Fruit fly (Drosophila melanogaster) whole organism, embryonic: ENCODE data around the gene dsx-c73A.
A peak's percentile ranks its signal among the peaks of the same experiment; 100 is the strongest.

Experiments used
- Adf1 ChIP-seq: fragments of 200-800 bp; sonication (Bioruptor generic); IDR thresholded peaks from 2 replicates; pipeline ENCODE4 v1.3.6; 2022; ENCODE audit warnings: missing biosample characterization, missing genetic modification characterization
- Awh ChIP-seq: fragments of 200-800 bp; sonication (Bioruptor generic); IDR thresholded peaks from 2 replicates; pipeline ENCODE4, ENCODE4 v1.3.6; 2022; ENCODE audit warnings: missing biosample characterization, missing genetic modification characterization
- Blimp-1 ChIP-seq: fragments of 200-800 bp; sonication (Bioruptor generic); optimal IDR thresholded peaks from 3 replicates; lab custom pipeline; 2018; ENCODE audit warnings: missing biosample characterization, missing genetic modification characterization, mild to moderate bottlenecking, moderate library complexity, missing genetic modification reagents
- BtbVII ChIP-seq: fragments of 200-800 bp; sonication (Bioruptor generic); optimal IDR thresholded peaks from 3 replicates; lab custom pipeline; 2017; ENCODE audit warnings: missing biosample characterization, mild to moderate bottlenecking, missing genetic modification characterization
- CG12744 ChIP-seq: fragments of 200-800 bp; sonication (Bioruptor generic); optimal IDR thresholded peaks from 2 replicates; lab custom pipeline; 2016; ENCODE audit warnings: missing biosample characterization, missing genetic modification characterization
- CG15696 ChIP-seq: fragments of 200-800 bp; sonication (Bioruptor generic); optimal IDR thresholded peaks from 2 replicates; lab custom pipeline; 2019; ENCODE audit warnings: missing biosample characterization, mild to moderate bottlenecking, missing genetic modification characterization, moderate library complexity
- CG17612 ChIP-seq: fragments of 200-800 bp; sonication (Bioruptor generic); IDR thresholded peaks from 2 replicates; pipeline ENCODE4 v1.3.6; 2022; ENCODE audit warnings: missing biosample characterization, missing genetic modification characterization
- CG18619 ChIP-seq: fragments of 200-800 bp; sonication (Bioruptor generic); optimal IDR thresholded peaks from 3 replicates; lab custom pipeline; 2017; ENCODE audit warnings: missing biosample characterization, mild to moderate bottlenecking, missing genetic modification characterization
- CG2889 ChIP-seq: fragments of 200-800 bp; sonication (Bioruptor generic); IDR thresholded peaks from 3 replicates; pipeline ENCODE4 v1.3.6; 2022; ENCODE audit warnings: missing biosample characterization, missing genetic modification characterization
- CG34224 ChIP-seq: fragments of 200-800 bp; sonication (Bioruptor generic); IDR thresholded peaks from 3 replicates; pipeline ENCODE4 v1.3.6; 2022; ENCODE audit warnings: missing biosample characterization, missing genetic modification characterization; ENCODE audit not compliant: partially characterized antibody
- CG34422 ChIP-seq: fragments of 200-800 bp; sonication (Bioruptor generic); IDR thresholded peaks from 3 replicates; pipeline ENCODE4 v1.3.6; 2022; ENCODE audit warnings: missing biosample characterization, missing genetic modification characterization
- CG3995 ChIP-seq: fragments of 200-800 bp; sonication (Bioruptor generic); optimal IDR thresholded peaks from 3 replicates; lab custom pipeline; 2016; ENCODE audit warnings: missing biosample characterization, missing genetic modification characterization
- Camta ChIP-seq: fragments of 200-800 bp; sonication (Bioruptor generic); optimal IDR thresholded peaks from 2 replicates; lab custom pipeline; 2016; ENCODE audit warnings: missing biosample characterization, missing genetic modification characterization
- Dref ChIP-seq: fragments of 200-800 bp; sonication (Bioruptor generic); IDR thresholded peaks from 2 replicates; pipeline ENCODE4 v1.3.6; 2022; ENCODE audit warnings: missing biosample characterization, missing genetic modification characterization
- Eip74EF ChIP-seq, 2 experiments: fragments of 200-800 bp in 1 of 2; fragments of >200 bp in 1 of 2; sonication (Bioruptor generic) in 1 of 2; optimal IDR thresholded peaks; 2 replicates each; lab custom pipeline; 2017 to 2019; ENCODE audit warnings: missing biosample characterization in 2 of 2, missing genetic modification characterization in 2 of 2, mild to moderate bottlenecking in 1 of 2, moderate library complexity in 1 of 2
- HLH54F ChIP-seq: fragments of 200-800 bp; sonication (Bioruptor generic); optimal IDR thresholded peaks from 3 replicates; lab custom pipeline; 2016; ENCODE audit warnings: missing biosample characterization, missing genetic modification characterization
- Hr78 ChIP-seq, 2 experiments: fragments of 200-800 bp in 1 of 2; fragments of >200 bp in 1 of 2; sonication (Bioruptor generic) in 1 of 2; optimal IDR thresholded peaks; 2 replicates each; lab custom pipeline; 2017 to 2019; ENCODE audit warnings: missing biosample characterization in 2 of 2, missing genetic modification characterization in 2 of 2, mild to moderate bottlenecking in 1 of 2, moderate library complexity in 1 of 2
- MBD-R2 ChIP-seq: fragments of 200-800 bp; sonication (Bioruptor generic); IDR thresholded peaks from 2 replicates; pipeline ENCODE4 v1.3.6; 2022; ENCODE audit warnings: missing biosample characterization, missing genetic modification characterization
- MESR4 ChIP-seq: fragments of 200-800 bp; sonication (Bioruptor generic); optimal IDR thresholded peaks from 2 replicates; lab custom pipeline; 2018; ENCODE audit warnings: missing biosample characterization, mild to moderate bottlenecking, missing genetic modification characterization, moderate library complexity
- Med ChIP-seq: fragments of 200-800 bp; sonication (Bioruptor generic); peaks from one replicate; lab custom pipeline; 2016; ENCODE audit warnings: missing biosample characterization, missing genetic modification characterization, mild to moderate bottlenecking, inconsistent platforms, moderate library complexity
- Nf-YA ChIP-seq: fragments of 200-800 bp; sonication (Bioruptor generic); IDR thresholded peaks from 2 replicates; pipeline ENCODE4 v1.3.6; 2022; ENCODE audit warnings: missing biosample characterization, missing genetic modification characterization
- Oaz ChIP-seq: fragments of 200-800 bp; sonication (Bioruptor generic); IDR thresholded peaks from 2 replicates; pipeline ENCODE4 v1.3.6; 2022; ENCODE audit warnings: missing biosample characterization, missing genetic modification characterization
- Six4 ChIP-seq: fragments of 200-800 bp; sonication (Bioruptor generic); optimal IDR thresholded peaks from 2 replicates; lab custom pipeline; 2016; ENCODE audit warnings: missing biosample characterization, missing genetic modification characterization
- Vsx1 ChIP-seq: fragments of 200-800 bp; sonication (Bioruptor generic); optimal IDR thresholded peaks from 2 replicates; lab custom pipeline; 2017; ENCODE audit warnings: missing biosample characterization, mild to moderate bottlenecking, missing genetic modification characterization, missing genetic modification reagents
- Xrp1 ChIP-seq: fragments of 200-800 bp; sonication (Bioruptor generic); IDR thresholded peaks from 2 replicates; pipeline ENCODE4 v1.3.6; 2022; ENCODE audit warnings: missing biosample characterization, missing genetic modification characterization
- YL-1 ChIP-seq: fragments of 200-800 bp; sonication (Bioruptor generic); optimal IDR thresholded peaks from 3 replicates; lab custom pipeline; 2017; ENCODE audit warnings: missing biosample characterization, mild to moderate bottlenecking, missing genetic modification characterization
- bsh ChIP-seq, 2 experiments: fragments of 200-800 bp; sonication (Bioruptor generic); optimal IDR thresholded peaks; 2 replicates each; lab custom pipeline; 2017 to 2018; ENCODE audit warnings: mild to moderate bottlenecking in 2 of 2, missing biosample characterization in 2 of 2, missing genetic modification characterization in 2 of 2, moderate library complexity in 1 of 2
- crol ChIP-seq: fragments of 200-800 bp; sonication (Bioruptor generic); IDR thresholded peaks from 2 replicates; pipeline ENCODE4 v1.3.6; 2022; ENCODE audit warnings: missing biosample characterization, missing genetic modification characterization
- crp ChIP-seq, 2 experiments: fragments of 200-800 bp; sonication (Bioruptor generic); optimal IDR thresholded peaks; 2 replicates in 1 of 2; 3 replicates in 1 of 2; lab custom pipeline; 2017; ENCODE audit warnings: missing biosample characterization in 2 of 2, missing genetic modification characterization in 2 of 2, mild to moderate bottlenecking in 1 of 2, moderate library complexity in 1 of 2
- danr ChIP-seq: fragments of 200-800 bp; sonication (Bioruptor generic); IDR thresholded peaks from 2 replicates; pipeline ENCODE4 v1.3.6; 2022; ENCODE audit warnings: missing biosample characterization, missing genetic modification characterization
- dmrt99B ChIP-seq: fragments of 200-800 bp; sonication (Bioruptor generic); optimal IDR thresholded peaks from 2 replicates; lab custom pipeline; 2018; ENCODE audit warnings: missing biosample characterization, mild to moderate bottlenecking, missing genetic modification characterization, moderate library complexity
- hbn ChIP-seq: fragments of 200-800 bp; sonication (Bioruptor generic); IDR thresholded peaks from 2 replicates; pipeline ENCODE4 v1.3.6; 2022; ENCODE audit warnings: missing biosample characterization, missing genetic modification characterization; ENCODE audit not compliant: partially characterized antibody
- insv ChIP-seq, 2 experiments: fragments of 200-800 bp; sonication (Bioruptor generic); optimal IDR thresholded peaks; 3 replicates each; lab custom pipeline; 2016 to 2018; ENCODE audit warnings: missing biosample characterization in 2 of 2, missing genetic modification characterization in 2 of 2
- kah ChIP-seq: fragments of 200-800 bp; sonication (Bioruptor generic); optimal IDR thresholded peaks from 2 replicates; lab custom pipeline; 2018; ENCODE audit warnings: missing biosample characterization, mild to moderate bottlenecking, missing genetic modification characterization
- kni ChIP-seq: fragments of 200-800 bp; sonication (Bioruptor generic); optimal IDR thresholded peaks from 3 replicates; lab custom pipeline; 2017; ENCODE audit warnings: mild to moderate bottlenecking, missing biosample characterization, missing genetic modification reagents, missing genetic modification characterization
- lmd ChIP-seq: fragments of 200-800 bp; sonication (Bioruptor generic); IDR thresholded peaks from 2 replicates; pipeline ENCODE4 v1.3.6; 2022; ENCODE audit warnings: missing biosample characterization, missing genetic modification characterization
- mld ChIP-seq: fragments of 200-800 bp; sonication (Bioruptor generic); IDR thresholded peaks from 3 replicates; pipeline ENCODE4 v1.3.6; 2022; ENCODE audit warnings: missing biosample characterization, missing genetic modification characterization; ENCODE audit not compliant: partially characterized antibody
- nau ChIP-seq: fragments of 200-800 bp; sonication (Bioruptor generic); optimal IDR thresholded peaks from 3 replicates; lab custom pipeline; 2017; ENCODE audit warnings: missing biosample characterization, mild to moderate bottlenecking, missing genetic modification characterization, missing genetic modification reagents
- nerfin-1 ChIP-seq: fragments of 200-800 bp; sonication (Bioruptor generic); optimal IDR thresholded peaks from 3 replicates; lab custom pipeline; 2019; ENCODE audit warnings: missing biosample characterization, mild to moderate bottlenecking, missing genetic modification characterization, moderate library complexity
- pita ChIP-seq: fragments of 200-800 bp; sonication (Bioruptor generic); optimal IDR thresholded peaks from 2 replicates; lab custom pipeline; 2017; ENCODE audit warnings: missing biosample characterization, mild to moderate bottlenecking, missing genetic modification characterization
- rib ChIP-seq: fragments of 200-800 bp; sonication (Bioruptor generic); IDR thresholded peaks from 2 replicates; pipeline ENCODE4 v1.3.6; 2022; ENCODE audit warnings: missing biosample characterization, missing genetic modification characterization
- row ChIP-seq: fragments of 200-800 bp; sonication (Bioruptor generic); IDR thresholded peaks from 3 replicates; pipeline ENCODE4 v1.3.6; 2022; ENCODE audit warnings: missing biosample characterization, missing genetic modification characterization
- run ChIP-seq: fragments of 200-800 bp; sonication (Bioruptor generic); optimal IDR thresholded peaks from 3 replicates; lab custom pipeline; 2018; ENCODE audit warnings: missing biosample characterization, mild to moderate bottlenecking, missing genetic modification characterization
- sens ChIP-seq: fragments of 200-800 bp; sonication (Bioruptor generic); peaks from one replicate; lab custom pipeline; 2016; ENCODE audit warnings: missing biosample characterization, missing genetic modification characterization
- seq ChIP-seq: fragments of 200-800 bp; sonication (Bioruptor generic); IDR thresholded peaks from 2 replicates; pipeline ENCODE4 v1.3.6; 2022; ENCODE audit warnings: missing biosample characterization, missing genetic modification characterization
- sna ChIP-seq: fragments of 200-800 bp; sonication (Bioruptor generic); IDR thresholded peaks from 2 replicates; pipeline ENCODE4 v1.3.6; 2022; ENCODE audit warnings: missing biosample characterization, missing genetic modification characterization; ENCODE audit not compliant: partially characterized antibody
- sob ChIP-seq: fragments of 200-800 bp; sonication (Bioruptor generic); IDR thresholded peaks from 2 replicates; pipeline ENCODE4 v1.3.6; 2022; ENCODE audit warnings: missing biosample characterization, missing genetic modification characterization
- zen ChIP-seq: fragments of 200-800 bp; sonication (Bioruptor generic); optimal IDR thresholded peaks from 3 replicates; lab custom pipeline; 2018; ENCODE audit warnings: missing biosample characterization, mild to moderate bottlenecking, missing genetic modification characterization, moderate library complexity
- zen2 ChIP-seq: fragments of 200-800 bp; sonication (Bioruptor generic); IDR thresholded peaks from 3 replicates; pipeline ENCODE4 v1.3.6; 2022; ENCODE audit warnings: missing biosample characterization, missing genetic modification characterization; ENCODE audit not compliant: partially characterized antibody
- zf30C ChIP-seq: fragments of 200-800 bp; sonication (Bioruptor generic); optimal IDR thresholded peaks from 3 replicates; lab custom pipeline; 2018; ENCODE audit warnings: missing biosample characterization, mild to moderate bottlenecking, missing genetic modification characterization
- zfh1 ChIP-seq: fragments of 200-800 bp; sonication (Bioruptor generic); IDR thresholded peaks from 3 replicates; pipeline ENCODE4 v1.3.6; 2022; ENCODE audit warnings: missing biosample characterization, missing genetic modification characterization

The dsx-c73A gene

dm6 chr3L:16417024-16417423 is 34.7 kb downstream of the dsx-c73A start, which contains the start of gene GluRS-m:
TSS of gene GluRS-m (minus strand) at chr3L:16417177.
- no peak for TF ChIP-seq CG15696 (tag; lab: Kevin White, UChicago)
- TF ChIP-seq rib (GFP tag; lab: Robert Waterston, UW): no peak
- TF ChIP-seq kni (GFP tag; lab: Kevin White, UChicago): peak; percentile 7
- no peak for TF ChIP-seq zfh1
- no peak for TF ChIP-seq CG17612 (GFP tag; lab: Robert Waterston, UW)
- TF ChIP-seq Awh (GFP tag; lab: Robert Waterston, UW): no peak
- no peak for TF ChIP-seq run (tag; lab: Kevin White, UChicago)
- no peak for TF ChIP-seq lmd (GFP tag; lab: Robert Waterston, UW)
- no peak for TF ChIP-seq row (GFP tag; lab: Robert Waterston, UW)
- TF ChIP-seq nau (GFP tag; lab: Kevin White, UChicago): no peak
- no peak for TF ChIP-seq HLH54F (GFP tag; lab: Kevin White, UChicago)
- no peak for TF ChIP-seq Eip74EF (GFP tag; optimal IDR thresholded peaks at IDR 0.05; lab: Kevin White, UChicago)
- TF ChIP-seq bsh (GFP tag; optimal IDR thresholded peaks at IDR 0.05; lab: Kevin White, UChicago): no peak
- TF ChIP-seq CG34422 (GFP tag; lab: Robert Waterston, UW): peak; percentile 49; the same call in 1 of the 3 replicates
- TF ChIP-seq CG2889 (GFP tag; lab: Robert Waterston, UW): no peak
- TF ChIP-seq Dref (GFP tag; lab: Robert Waterston, UW): no peak
- no peak for TF ChIP-seq mld (GFP tag; lab: Robert Waterston, UW)
- no peak for TF ChIP-seq Nf-YA (GFP tag; lab: Robert Waterston, UW)
- no peak for TF ChIP-seq BtbVII (GFP tag; lab: Kevin White, UChicago)
- TF ChIP-seq nerfin-1 (tag; lab: Kevin White, UChicago): peak; percentile 25
- TF ChIP-seq zen (tag; lab: Kevin White, UChicago): no peak
- no peak for TF ChIP-seq Six4 (GFP tag; lab: Kevin White, UChicago)
- no peak for TF ChIP-seq CG3995 (GFP tag; lab: Kevin White, UChicago)
- TF ChIP-seq MBD-R2 (GFP tag; lab: Robert Waterston, UW): peak; percentile 60; the same call in 1 of the 2 replicates
- no peak for TF ChIP-seq crol (GFP tag; lab: Robert Waterston, UW)
- no peak for TF ChIP-seq kah (GFP tag; lab: Kevin White, UChicago)
- TF ChIP-seq Med (GFP tag; lab: Kevin White, UChicago): peak; percentile 5
- TF ChIP-seq Oaz: no peak
- TF ChIP-seq Blimp-1 (GFP tag; lab: Kevin White, UChicago): no peak
- no peak for TF ChIP-seq CG18619 (GFP tag; lab: Kevin White, UChicago)
- no peak for TF ChIP-seq seq (GFP tag; lab: Robert Waterston, UW)
- no peak for TF ChIP-seq Hr78 (GFP tag; optimal IDR thresholded peaks at IDR 0.05; lab: Kevin White, UChicago)
- TF ChIP-seq Vsx1 (GFP tag; lab: Kevin White, UChicago): no peak
- TF ChIP-seq CG12744: no peak
- TF ChIP-seq Adf1 (GFP tag; lab: Robert Waterston, UW): no peak
- TF ChIP-seq CG34224: peak; percentile 24; the same call in 1 of the 3 replicates
- no peak for TF ChIP-seq danr (GFP tag; lab: Robert Waterston, UW)
- peak in 1 of 2 experiments; percentile 92 for TF ChIP-seq insv (GFP tag; optimal IDR thresholded peaks at IDR 0.05; lab: Kevin White, UChicago)
- no peak for TF ChIP-seq YL-1 (GFP tag; lab: Kevin White, UChicago)
- TF ChIP-seq sna (GFP tag; lab: Robert Waterston, UW): no peak
- TF ChIP-seq zf30C: no peak
- no peak for TF ChIP-seq hbn (GFP tag; lab: Robert Waterston, UW)
- TF ChIP-seq Camta (GFP tag; lab: Kevin White, UChicago): no peak
- TF ChIP-seq pita: no peak
- TF ChIP-seq zen2 (GFP tag; lab: Robert Waterston, UW): no peak
- no peak for TF ChIP-seq Xrp1 (GFP tag; lab: Robert Waterston, UW)
- TF ChIP-seq sens: peak; percentile 15
- TF ChIP-seq dmrt99B (tag; lab: Kevin White, UChicago): no peak
- no peak for TF ChIP-seq sob (GFP tag; lab: Robert Waterston, UW)
- peak; percentile 15 to 82 for TF ChIP-seq crp (GFP tag; optimal IDR thresholded peaks at IDR 0.05; lab: Kevin White, UChicago)
- TF ChIP-seq MESR4 (GFP tag; lab: Kevin White, UChicago): no peak
